Worm (Caenorhabditis elegans) whole organism, L4/young adult: ENCODE results near the gene F54E4.4.

Source experiments
- W03F9.2 ChIP-seq: fragments of 150-350 bp; optimal IDR thresholded peaks from 2 replicates; lab custom pipeline; 2014; ENCODE audit warnings: missing biosample characterization, missing genetic modification characterization
- him-1 ChIP-seq: sonication (generic microtip); optimal IDR thresholded peaks from 2 replicates; lab custom pipeline; 2016; ENCODE audit warnings: missing genotype, missing genetic modification reagents, missing genetic modification characterization, missing compliant biosample characterization

- TF ChIP-seq W03F9.2 (tag; lab: Kevin White, UChicago) (no peak), him-1 (tag; lab: Kevin White, UChicago) (no peak)
Observed at ce11 chrX:14610093-14610763, 35.1 kb downstream of the F54E4.4 start.
